Fruit fly (Drosophila melanogaster): Measurements from ENCODE around the gene CG17841.
A peak's percentile ranks its signal among the peaks of the same experiment; 100 is the strongest.

CG17841 gene

DNA sequence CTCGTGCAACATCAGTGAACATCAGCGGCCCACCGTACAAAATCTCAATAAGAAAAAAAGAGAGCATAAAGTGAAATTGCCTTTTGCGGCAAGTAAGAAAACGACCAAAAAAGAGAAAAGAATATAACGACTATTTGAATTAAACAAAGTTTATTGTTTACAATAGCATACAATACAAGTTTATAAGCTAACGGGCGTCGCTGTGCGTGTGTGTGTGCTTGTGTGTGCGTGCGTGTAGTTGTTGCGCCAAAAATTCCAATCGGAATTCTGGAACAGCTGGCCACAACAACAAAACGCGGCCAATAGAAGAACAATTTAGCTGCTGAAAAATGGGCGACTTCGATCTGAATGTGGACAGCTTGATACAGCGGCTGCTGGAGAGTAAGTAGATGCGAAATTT is 18.3 kb downstream of the CG17841 start:
- TF ChIP-seq CG10631 (GFP tag; optimal IDR thresholded peaks at IDR 0.05) (no peak), dac (GFP tag; optimal IDR thresholded peaks at IDR 0.05) (no peak), dsx (GFP tag; optimal IDR thresholded peaks at IDR 0.05; ENCODE audit: poor library complexity, severe bottlenecking) (no peak), acj6 (GFP tag; optimal IDR thresholded peaks at IDR 0.05) (no peak), Ets96B (tag; optimal IDR thresholded peaks at IDR 0.05) (no peak), eg (GFP tag; IDR thresholded peaks at IDR 0.05) (no peak), CG11762 (GFP tag; optimal IDR thresholded peaks at IDR 0.05; ENCODE audit: insufficient read depth) (no peak), CG16779 (tag; optimal IDR thresholded peaks at IDR 0.05) (no peak), Hr39 (GFP tag; optimal IDR thresholded peaks at IDR 0.05) (no peak), topi (GFP tag; optimal IDR thresholded peaks at IDR 0.05) (no peak), esn (GFP tag; optimal IDR thresholded peaks at IDR 0.05) (no peak), CG6163 (GFP tag; IDR thresholded peaks at IDR 0.05) (no peak), Sox102F (GFP tag; optimal IDR thresholded peaks at IDR 0.05) (no peak), fkh (GFP tag; optimal IDR thresholded peaks at IDR 0.05) (no peak)

DNA sequence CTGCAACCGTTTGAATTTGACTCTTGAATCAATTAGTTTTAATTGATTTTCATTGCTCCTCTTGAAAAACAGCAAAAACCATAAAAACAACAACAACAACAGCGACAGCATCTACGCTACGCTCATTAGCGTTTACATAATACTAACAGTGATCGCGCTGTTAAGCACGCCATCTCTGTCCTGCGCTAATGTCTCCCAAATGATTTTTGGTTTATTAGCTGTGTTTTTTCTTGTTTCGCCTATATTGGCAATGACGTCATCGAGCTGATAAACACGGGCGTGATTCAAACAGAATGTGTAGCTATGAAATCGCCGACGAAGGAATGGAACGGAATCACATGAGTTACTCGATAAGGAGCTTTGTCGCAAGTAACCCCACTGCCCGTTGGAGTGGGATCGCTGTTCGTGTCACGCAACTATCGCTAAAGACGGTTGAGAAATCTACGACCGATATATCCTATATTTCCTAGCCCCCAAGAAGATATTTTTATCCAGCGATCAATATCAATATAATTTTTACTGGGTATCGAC is 19.0 kb downstream of the CG17841 start:
- TF ChIP-seq ss (GFP tag; optimal IDR thresholded peaks at IDR 0.05) = no peak
- TF ChIP-seq svp (GFP tag) = peak; percentile 86
- peak; percentile 62 for TF ChIP-seq vri (GFP tag; optimal IDR thresholded peaks at IDR 0.05)

DNA sequence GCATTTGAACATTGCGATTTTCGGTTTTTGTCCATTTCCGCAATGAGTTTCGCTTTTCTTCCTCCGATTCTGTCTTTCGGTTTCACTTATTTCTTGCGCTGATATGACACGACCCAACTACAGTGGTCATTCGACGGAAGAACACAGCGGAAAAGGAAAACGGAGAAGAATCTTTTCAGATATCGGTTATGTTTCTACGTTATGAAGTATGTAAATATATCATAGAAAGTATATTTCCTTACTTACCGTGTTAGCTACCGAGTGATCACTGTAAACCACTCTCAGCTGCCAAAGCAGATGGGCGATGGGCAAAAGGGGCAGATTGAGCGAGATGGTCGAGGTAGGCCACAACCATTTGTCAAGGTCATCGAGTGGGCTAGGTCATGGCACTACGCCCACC is 19.8 kb downstream of the CG17841 start:
- TF ChIP-seq CG6276 (GFP tag; optimal IDR thresholded peaks at IDR 0.05) (no peak), eg (GFP tag; IDR thresholded peaks at IDR 0.05) (peak; percentile 67; the same call in 2 of the 3 replicates), CG7368 (GFP tag; optimal IDR thresholded peaks at IDR 0.05) (peak; percentile 23), Ets96B (tag; optimal IDR thresholded peaks at IDR 0.05) (peak; percentile 19), CG32006 (GFP tag; optimal IDR thresholded peaks at IDR 0.05) (peak; percentile 50), Hr4 (GFP tag; optimal IDR thresholded peaks at IDR 0.05) (peak; percentile 42), lz (GFP tag; optimal IDR thresholded peaks at IDR 0.05) (peak; percentile 48), acj6 (GFP tag; optimal IDR thresholded peaks at IDR 0.05) (peak; percentile 53), Sox15 (GFP tag; optimal IDR thresholded peaks at IDR 0.05) (peak; percentile 20), Eip75B (GFP tag; optimal IDR thresholded peaks at IDR 0.05) (peak; percentile 52), CG3919 (GFP tag; optimal IDR thresholded peaks at IDR 0.05) (peak; percentile 58), Sox102F (GFP tag; optimal IDR thresholded peaks at IDR 0.05) (peak; percentile 58), CG6808 (GFP tag; optimal IDR thresholded peaks at IDR 0.05) (no peak), fkh (GFP tag; optimal IDR thresholded peaks at IDR 0.05) (no peak), CG11902 (GFP tag; optimal IDR thresholded peaks at IDR 0.05) (peak; percentile 51), pdm3 (GFP tag; optimal IDR thresholded peaks at IDR 0.05) (peak; percentile 63), CG8119 (GFP tag; IDR thresholded peaks at IDR 0.05) (peak; percentile 36; the same call in 1 of the 3 replicates), fd59A (GFP tag; optimal IDR thresholded peaks at IDR 0.05) (no peak), dsx (GFP tag; optimal IDR thresholded peaks at IDR 0.05; ENCODE audit: poor library complexity, severe bottlenecking) (no peak), Hr39 (GFP tag; optimal IDR thresholded peaks at IDR 0.05) (peak; percentile 78), vri (GFP tag; optimal IDR thresholded peaks at IDR 0.05) (peak; percentile 23), Met (GFP tag; optimal IDR thresholded peaks at IDR 0.05) (peak; percentile 55), spab (GFP tag; optimal IDR thresholded peaks at IDR 0.05) (no peak), topi (GFP tag; optimal IDR thresholded peaks at IDR 0.05) (peak; percentile 62), OdsH (GFP tag; optimal IDR thresholded peaks at IDR 0.05) (peak; percentile 49), CG15336 (GFP tag; IDR thresholded peaks at IDR 0.05) (peak; percentile 51; the same call in 1 of the 2 replicates), salr (GFP tag; optimal IDR thresholded peaks at IDR 0.05) (no peak), CG6163 (GFP tag; IDR thresholded peaks at IDR 0.05) (peak; percentile 68; the same call in 2 of the 3 replicates), svp (GFP tag) (peak; percentile 84), Sox14 (GFP tag; optimal IDR thresholded peaks at IDR 0.05) (peak; percentile 41), Smox (GFP tag; optimal IDR thresholded peaks at IDR 0.05) (peak; percentile 48), CG34406 (GFP tag; optimal IDR thresholded peaks at IDR 0.05) (peak; percentile 40), net (GFP tag; optimal IDR thresholded peaks at IDR 0.05) (peak; percentile 25), CG31627 (GFP tag; optimal IDR thresholded peaks at IDR 0.05) (peak; percentile 61), achi (GFP tag; optimal IDR thresholded peaks at IDR 0.05) (peak; percentile 41), CG10631 (GFP tag; optimal IDR thresholded peaks at IDR 0.05) (peak; percentile 39), CG6792 (GFP tag; optimal IDR thresholded peaks at IDR 0.05) (peak; percentile 44), CG10669 (GFP tag; optimal IDR thresholded peaks at IDR 0.05) (peak; percentile 28), Gug (GFP tag; IDR thresholded peaks at IDR 0.05) (no peak), esn (GFP tag; optimal IDR thresholded peaks at IDR 0.05) (peak; percentile 39), Lpt (GFP tag; optimal IDR thresholded peaks at IDR 0.05) (no peak)
